Fruit fly (Drosophila melanogaster) whole organism, pupa: ENCODE measurements around the gene Socs36E.
A peak's percentile ranks its signal among the peaks of the same experiment; 100 is the strongest.

Source experiments
- CG10348 ChIP-seq: fragments of 200-800 bp; sonication (Bioruptor generic); IDR thresholded peaks from 2 replicates; pipeline ENCODE4 v1.3.6; 2022; ENCODE audit warnings: missing biosample characterization, missing genetic modification characterization
- CG12605 ChIP-seq: fragments of 200-800 bp; sonication (Bioruptor generic); IDR thresholded peaks from 2 replicates; pipeline ENCODE4 v1.3.6; 2022; ENCODE audit warnings: missing biosample characterization, missing genetic modification characterization
- CG13204 ChIP-seq: fragments of 200-800 bp; sonication (Bioruptor generic); optimal IDR thresholded peaks from 2 replicates; lab custom pipeline; 2018; ENCODE audit warnings: missing biosample characterization, mild to moderate bottlenecking, missing genetic modification characterization, moderate library complexity
- CG14655 ChIP-seq: fragments of 200-800 bp; sonication (Bioruptor generic); optimal IDR thresholded peaks from 3 replicates; lab custom pipeline; 2017; ENCODE audit warnings: mild to moderate bottlenecking, missing biosample characterization, missing genetic modification reagents, missing genetic modification characterization
- CG15710 ChIP-seq: fragments of 200-800 bp; sonication (Bioruptor generic); optimal IDR thresholded peaks from 2 replicates; lab custom pipeline; 2018; ENCODE audit warnings: missing biosample characterization, mild to moderate bottlenecking, missing genetic modification characterization, moderate library complexity
- CG17806 ChIP-seq: fragments of 200-800 bp; sonication (Bioruptor generic); optimal IDR thresholded peaks from 2 replicates; lab custom pipeline; 2018; ENCODE audit warnings: missing biosample characterization, mild to moderate bottlenecking, missing genetic modification characterization, moderate library complexity
- CG32121 ChIP-seq: fragments of 200-800 bp; sonication (Bioruptor generic); IDR thresholded peaks from 2 replicates; pipeline ENCODE4 v1.3.6; 2022; ENCODE audit warnings: missing biosample characterization, missing genetic modification characterization
- CG34367 ChIP-seq: fragments of 200-800 bp; sonication (Bioruptor generic); optimal IDR thresholded peaks from 2 replicates; lab custom pipeline; 2018; ENCODE audit warnings: missing biosample characterization, mild to moderate bottlenecking, missing genetic modification characterization
- CG4496 ChIP-seq: fragments of 200-800 bp; sonication (Bioruptor generic); IDR thresholded peaks from 3 replicates; pipeline ENCODE4 v1.3.6; 2022; ENCODE audit warnings: missing biosample characterization, missing genetic modification characterization
- CG8159 ChIP-seq: fragments of 200-800 bp; sonication (Bioruptor generic); optimal IDR thresholded peaks from 3 replicates; lab custom pipeline; 2018; ENCODE audit warnings: missing biosample characterization, mild to moderate bottlenecking, missing genetic modification characterization, moderate library complexity
- CG8301 ChIP-seq: fragments of 200-800 bp; sonication (Bioruptor generic); optimal IDR thresholded peaks from 2 replicates; lab custom pipeline; 2018; ENCODE audit warnings: missing biosample characterization, mild to moderate bottlenecking, missing genetic modification characterization
- CG9948 ChIP-seq: fragments of 200-800 bp; sonication (Bioruptor generic); optimal IDR thresholded peaks from 2 replicates; lab custom pipeline; 2018; ENCODE audit warnings: missing biosample characterization, mild to moderate bottlenecking, missing genetic modification characterization, moderate library complexity
- D1 ChIP-seq: fragments of 200-800 bp; sonication (Bioruptor generic); optimal IDR thresholded peaks from 2 replicates; lab custom pipeline; 2018; ENCODE audit warnings: missing biosample characterization, mild to moderate bottlenecking, missing genetic modification characterization, moderate library complexity
- EcR ChIP-seq: fragments of 200-800 bp; sonication (Bioruptor generic); optimal IDR thresholded peaks from 3 replicates; lab custom pipeline; 2019; ENCODE audit warnings: missing biosample characterization, missing genetic modification characterization, mild to moderate bottlenecking, moderate library complexity, missing genetic modification reagents
- Ets98B ChIP-seq: fragments of 200-800 bp; sonication (Bioruptor generic); IDR thresholded peaks from 2 replicates; pipeline ENCODE4 v1.3.6; 2022; ENCODE audit warnings: missing biosample characterization, missing genetic modification characterization
- Pif1A ChIP-seq: fragments of 200-800 bp; sonication (Bioruptor generic); optimal IDR thresholded peaks from 3 replicates; lab custom pipeline; 2016; ENCODE audit warnings: missing biosample characterization, missing genetic modification characterization
- Pif1B ChIP-seq: fragments of 200-800 bp; sonication (Bioruptor generic); optimal IDR thresholded peaks from 3 replicates; lab custom pipeline; 2016; ENCODE audit warnings: missing biosample characterization, missing genetic modification characterization
- Snoo ChIP-seq: fragments of 200-800 bp; sonication (Bioruptor generic); optimal IDR thresholded peaks from 3 replicates; lab custom pipeline; 2017; ENCODE audit warnings: missing biosample characterization, mild to moderate bottlenecking, missing genetic modification characterization, inconsistent platforms
- fd96Ca ChIP-seq: fragments of 200-800 bp; sonication (Bioruptor generic); IDR thresholded peaks from 3 replicates; pipeline ENCODE4 v1.3.6; 2022; ENCODE audit warnings: missing biosample characterization, missing genetic modification characterization
- gl ChIP-seq: fragments of 200-800 bp; sonication (Bioruptor generic); optimal IDR thresholded peaks from 2 replicates; lab custom pipeline; 2018; ENCODE audit warnings: missing biosample characterization, mild to moderate bottlenecking, missing genetic modification characterization
- rn ChIP-seq: fragments of 200-800 bp; sonication (Bioruptor generic); IDR thresholded peaks from 2 replicates; pipeline ENCODE4 v1.3.6; 2022; ENCODE audit warnings: missing biosample characterization, missing genetic modification characterization

Socs36E gene

DNA sequence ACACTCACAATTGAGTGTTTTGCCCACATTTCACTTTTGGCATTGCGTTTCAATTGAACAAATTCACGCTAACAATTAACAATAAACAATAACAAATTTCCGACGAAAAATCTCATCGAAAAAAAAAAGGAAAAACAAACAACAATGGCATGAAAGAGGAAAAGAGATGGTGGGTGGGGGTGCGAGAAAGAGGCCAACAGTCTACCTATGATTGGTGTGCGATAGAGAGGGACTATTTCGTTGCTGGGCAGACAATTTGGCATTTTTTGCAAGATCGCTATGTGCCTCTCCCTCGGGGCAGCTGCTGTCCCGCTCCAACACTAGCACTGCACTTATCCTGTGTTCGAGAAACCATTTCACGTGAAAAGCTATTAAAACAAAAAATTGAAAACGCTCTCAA, 2.3 kb downstream of the Socs36E start:
- TF ChIP-seq CG4496 (GFP tag; lab: Robert Waterston, UW), result no peak
- no peak for TF ChIP-seq gl (tag; lab: Kevin White, UChicago)

DNA sequence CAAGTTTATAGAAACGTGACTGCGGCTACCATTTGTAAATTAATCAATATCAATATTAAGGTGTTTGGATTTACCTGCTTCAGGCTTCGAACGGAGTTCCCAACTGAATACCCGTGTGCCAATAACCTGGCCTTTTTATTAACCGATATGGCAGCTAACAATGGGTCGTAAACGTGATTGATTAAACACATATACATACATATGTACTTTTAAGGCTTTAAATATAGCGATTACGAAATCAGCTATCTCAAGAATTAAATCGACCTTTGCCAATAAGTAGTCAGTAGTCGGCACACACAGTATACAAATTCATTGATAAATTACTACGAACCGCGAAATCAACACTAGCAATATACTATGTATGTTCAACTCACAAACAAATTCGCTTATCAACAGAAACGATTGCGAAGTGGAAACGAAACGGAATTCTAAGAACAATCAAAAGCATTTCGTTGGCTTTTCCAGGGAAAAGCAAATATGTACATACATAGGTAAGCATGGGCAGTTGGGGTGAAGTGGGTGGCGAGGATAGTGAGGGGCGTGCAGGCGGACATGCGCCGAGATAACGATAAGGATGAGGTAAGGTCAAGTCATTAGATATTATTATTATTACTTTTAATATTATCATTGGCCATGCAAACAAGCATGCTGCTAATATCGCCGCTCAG, 3.5 kb downstream of the Socs36E start:
- TF ChIP-seq EcR (GFP tag; lab: Kevin White, UChicago), result no peak
- TF ChIP-seq Ets98B, result peak; percentile 26
- TF ChIP-seq CG32121 (GFP tag; lab: Robert Waterston, UW), result 0 out of 2 replicates have a peak, but pooled peaks have one; percentile 20
- no peak for TF ChIP-seq CG14655
- no peak for TF ChIP-seq D1
- TF ChIP-seq fd96Ca, result no peak
- peak; percentile 36 for TF ChIP-seq gl (tag; lab: Kevin White, UChicago)
- no peak for TF ChIP-seq CG12605 (GFP tag; lab: Robert Waterston, UW)
- TF ChIP-seq CG8159 (tag; lab: Kevin White, UChicago), result peak; percentile 25
- TF ChIP-seq CG10348 (GFP tag; lab: Robert Waterston, UW), result no peak

DNA sequence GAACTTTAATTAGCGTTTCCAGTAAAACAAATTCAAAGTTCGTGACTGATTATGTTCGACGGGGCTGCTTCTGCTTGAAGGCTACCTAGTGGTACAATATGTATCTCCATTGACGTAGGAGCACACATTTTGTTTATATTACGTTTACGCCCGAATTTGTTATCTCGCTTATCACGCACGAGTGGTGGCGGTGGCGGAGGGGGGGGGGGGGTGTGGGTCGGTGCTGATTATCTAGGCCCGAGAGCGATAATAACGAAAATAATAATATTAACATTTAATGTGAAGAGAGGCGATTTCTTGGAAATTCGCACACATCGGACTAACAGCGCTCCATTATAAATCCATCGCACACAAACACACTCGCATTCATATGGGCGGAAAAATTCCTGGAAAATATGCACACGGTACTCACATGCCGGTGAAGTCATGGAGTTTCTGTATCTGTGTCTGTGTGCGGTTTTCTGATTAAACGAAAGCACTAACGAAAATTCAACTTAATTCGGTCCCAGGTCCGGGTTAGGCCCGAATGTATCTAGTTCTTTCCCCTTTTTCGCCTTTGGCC, 4.6 kb downstream of the Socs36E start:
- TF ChIP-seq CG10348 (GFP tag; lab: Robert Waterston, UW) (no peak), Snoo (tag; lab: Kevin White, UChicago) (no peak), Pif1A (GFP tag; lab: Kevin White, UChicago) (no peak), rn (no peak), CG12605 (GFP tag; lab: Robert Waterston, UW) (no peak), CG9948 (tag; lab: Kevin White, UChicago) (no peak), CG8301 (tag; lab: Kevin White, UChicago) (no peak), EcR (GFP tag; lab: Kevin White, UChicago) (no peak), CG15710 (tag; lab: Kevin White, UChicago) (no peak), CG4496 (GFP tag; lab: Robert Waterston, UW) (no peak), gl (tag; lab: Kevin White, UChicago) (no peak), CG13204 (GFP tag; lab: Kevin White, UChicago) (no peak), CG34367 (tag; lab: Kevin White, UChicago) (no peak), D1 (no peak)

DNA sequence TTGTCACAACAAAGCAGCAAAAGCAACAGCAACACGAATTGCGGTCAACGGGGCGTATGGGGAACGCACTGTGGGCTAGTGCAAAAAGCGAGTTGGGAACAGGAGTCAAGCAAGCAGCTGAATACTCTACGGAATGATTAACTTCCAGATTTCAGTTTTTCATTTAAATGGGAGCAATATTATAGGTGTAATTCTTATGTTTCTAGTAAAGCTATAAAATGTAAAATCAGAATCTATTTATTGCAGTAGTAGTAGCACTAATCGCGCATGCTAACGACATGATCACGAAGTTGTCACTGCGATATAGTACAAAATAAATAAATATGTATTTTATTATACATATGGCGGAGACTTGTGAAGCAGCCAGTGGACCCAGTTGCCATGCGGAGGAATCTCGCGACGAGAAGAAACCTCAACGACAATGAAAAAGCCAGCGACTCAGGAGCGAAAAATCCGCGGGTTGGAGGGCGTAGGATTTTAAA, 5.6 kb downstream of the Socs36E start:
- TF ChIP-seq CG17806 (tag; lab: Kevin White, UChicago) (peak; percentile 42), CG34367 (tag; lab: Kevin White, UChicago) (peak; percentile 17), Snoo (tag; lab: Kevin White, UChicago) (no peak), fd96Ca (no peak), Pif1B (GFP tag; lab: Kevin White, UChicago) (peak; percentile 60), CG14655 (peak; percentile 66), CG8159 (tag; lab: Kevin White, UChicago) (peak; percentile 78), CG12605 (GFP tag; lab: Robert Waterston, UW) (no peak), CG10348 (GFP tag; lab: Robert Waterston, UW) (peak; percentile 30; the same call in 1 of the 2 replicates), Ets98B (peak; percentile 15), EcR (GFP tag; lab: Kevin White, UChicago) (peak; percentile 19), D1 (peak; percentile 8), gl (tag; lab: Kevin White, UChicago) (no peak), CG9948 (tag; lab: Kevin White, UChicago) (peak; percentile 60), CG8301 (tag; lab: Kevin White, UChicago) (peak; percentile 60), CG4496 (GFP tag; lab: Robert Waterston, UW) (no peak; the same call in 2 of the 3 replicates), Pif1A (GFP tag; lab: Kevin White, UChicago) (peak; percentile 70), rn (no peak), CG15710 (tag; lab: Kevin White, UChicago) (peak; percentile 77), CG32121 (GFP tag; lab: Robert Waterston, UW) (0 out of 2 replicates have a peak, but pooled peaks have one; percentile 32), CG13204 (GFP tag; lab: Kevin White, UChicago) (no peak)

DNA sequence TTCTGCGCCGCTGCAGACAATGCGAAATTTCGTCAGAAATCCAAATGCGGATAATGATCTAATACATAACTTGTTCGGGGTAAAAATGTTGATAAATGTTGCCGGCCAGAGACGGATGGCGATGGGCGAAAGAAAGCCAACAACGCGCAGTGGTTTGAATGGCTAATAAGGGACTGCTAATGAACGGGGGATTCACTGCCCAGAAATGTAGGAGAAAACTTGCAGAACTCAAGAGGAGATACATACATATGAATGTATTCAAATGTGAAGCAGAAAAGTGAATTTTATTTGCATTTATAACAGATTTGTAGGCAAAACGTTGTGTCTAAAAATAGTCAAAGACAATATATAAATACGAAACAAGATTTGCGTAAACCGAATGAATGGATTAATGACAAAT, 6.4 kb downstream of the Socs36E start:
- TF ChIP-seq fd96Ca (no peak), EcR (GFP tag; lab: Kevin White, UChicago) (no peak), Pif1A (GFP tag; lab: Kevin White, UChicago) (no peak), CG13204 (GFP tag; lab: Kevin White, UChicago) (no peak)

DNA sequence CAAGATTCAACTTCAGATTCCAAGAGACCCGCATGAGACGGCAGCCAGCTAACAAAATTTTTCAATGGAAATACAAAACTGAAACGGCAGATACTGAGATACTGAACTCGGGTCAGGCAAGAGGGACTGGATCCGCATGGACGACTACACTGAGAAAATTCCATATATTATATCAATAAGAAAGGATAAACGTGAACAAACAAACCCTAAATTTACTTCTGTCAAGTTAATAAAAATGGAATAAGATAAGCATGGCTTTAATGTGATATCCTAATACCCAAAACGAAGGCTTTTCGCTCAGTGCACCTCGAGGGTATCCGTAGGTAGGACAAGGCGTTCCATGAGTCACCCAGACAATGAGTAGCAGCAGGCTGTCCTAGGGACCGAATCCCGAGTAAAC, 7.0 kb downstream of the Socs36E start:
- TF ChIP-seq CG8301 (tag; lab: Kevin White, UChicago) (peak; percentile 70), EcR (GFP tag; lab: Kevin White, UChicago) (peak; percentile 66), CG17806 (tag; lab: Kevin White, UChicago) (peak; percentile 88), CG12605 (GFP tag; lab: Robert Waterston, UW) (peak; percentile 87), CG13204 (GFP tag; lab: Kevin White, UChicago) (peak; percentile 79), CG4496 (GFP tag; lab: Robert Waterston, UW) (peak; percentile 93), Pif1B (GFP tag; lab: Kevin White, UChicago) (peak; percentile 90), D1 (peak; percentile 62), Pif1A (GFP tag; lab: Kevin White, UChicago) (peak; percentile 93), Ets98B (peak; percentile 78), CG8159 (tag; lab: Kevin White, UChicago) (peak; percentile 92), gl (tag; lab: Kevin White, UChicago) (peak; percentile 74), CG34367 (tag; lab: Kevin White, UChicago) (peak; percentile 88), CG15710 (tag; lab: Kevin White, UChicago) (peak; percentile 93), fd96Ca (peak; percentile 90), CG9948 (tag; lab: Kevin White, UChicago) (peak; percentile 87), CG10348 (GFP tag; lab: Robert Waterston, UW) (no peak), rn (peak; percentile 73), CG32121 (GFP tag; lab: Robert Waterston, UW) (peak; percentile 78), CG14655 (peak; percentile 79), Snoo (tag; lab: Kevin White, UChicago) (peak; percentile 93)
